Worm (Caenorhabditis elegans): Measurements from ENCODE around the gene srd-1.

DNA sequence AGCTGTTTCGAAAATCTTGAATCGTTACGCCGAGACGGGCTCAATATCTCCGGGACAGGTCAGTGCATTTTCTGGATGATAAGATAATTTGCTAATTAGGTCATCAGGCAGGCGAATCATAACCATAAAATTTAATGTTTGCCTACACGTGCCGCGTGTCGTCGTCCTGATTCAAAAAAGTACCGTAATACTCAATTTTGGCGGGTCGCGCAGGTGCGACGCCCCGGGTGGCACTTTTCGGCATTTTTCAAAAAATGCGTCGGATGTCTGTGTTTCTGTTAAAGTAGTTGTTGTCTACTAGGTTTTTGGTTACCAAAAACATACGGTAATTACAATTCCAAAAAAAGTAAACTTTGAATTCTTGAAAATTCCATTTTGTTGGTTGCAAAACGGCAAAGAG, 35.0 kb downstream of the srd-1 start:
- no peak for TF ChIP-seq F13H6.1 (tag; optimal IDR thresholded peaks at IDR 0.05)
- TF ChIP-seq ceh-14 (tag; optimal IDR thresholded peaks at IDR 0.05) = no peak
- TF ChIP-seq pha-4 (tag; optimal IDR thresholded peaks at IDR 0.05) = no peak
- TF ChIP-seq nhr-11 (tag; optimal IDR thresholded peaks at IDR 0.05) = no peak
- TF ChIP-seq dmd-4 (tag; optimal IDR thresholded peaks at IDR 0.05; ENCODE audit: borderline replicate concordance) = no peak
- no peak for TF ChIP-seq lim-6 (tag; optimal IDR thresholded peaks at IDR 0.05)
- no peak for TF ChIP-seq ama-1 (optimal IDR thresholded peaks at IDR 0.05)
- TF ChIP-seq ceh-19 (GFP tag; optimal IDR thresholded peaks at IDR 0.05) = no peak
- TF ChIP-seq nfya-1 (tag; optimal IDR thresholded peaks at IDR 0.05) = no peak
- TF ChIP-seq C08G9.2 (tag; optimal IDR thresholded peaks at IDR 0.05) = no peak

Data from whole organism, late embryonic.